Fruit fly (Drosophila melanogaster): ENCODE data around the gene jub.

jub gene

DNA sequence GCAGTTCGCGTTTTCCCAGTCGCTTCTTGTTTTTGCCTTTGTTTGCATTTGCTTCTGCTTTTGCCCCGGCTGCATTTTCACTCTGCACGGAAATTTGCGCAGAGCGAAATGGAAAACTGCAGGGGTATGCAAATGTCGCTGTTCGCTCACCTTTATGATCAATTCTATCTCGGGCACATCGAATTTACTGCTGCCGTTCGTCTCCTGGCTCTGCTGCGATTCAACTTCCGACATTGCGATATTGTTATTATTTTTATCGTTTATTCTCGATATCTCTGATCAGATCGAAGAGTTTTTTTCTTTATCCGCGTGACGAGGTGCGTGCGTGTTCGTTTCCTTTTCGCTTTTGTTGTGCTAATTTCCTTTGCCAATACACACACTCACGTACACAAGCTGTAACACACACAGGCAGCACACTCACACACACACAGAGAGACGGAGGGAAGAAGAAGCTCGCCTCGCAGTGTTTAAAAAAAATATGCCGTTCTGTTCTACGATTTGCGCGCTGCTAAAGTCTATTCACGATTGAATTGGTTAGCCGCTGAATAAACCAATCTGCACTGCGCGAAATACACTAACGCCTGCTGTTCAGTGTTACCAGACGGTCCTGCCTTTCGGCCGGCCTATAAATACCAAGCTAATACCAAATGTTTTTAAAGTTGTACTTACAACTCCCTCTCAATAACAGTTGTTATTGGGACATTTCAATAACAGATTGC lies 8.2 kb downstream of the jub start, which contains the start of gene Clic (continued):
- TF ChIP-seq CG10267 (tag; optimal IDR thresholded peaks at IDR 0.05), result peak; percentile 12
- TF ChIP-seq az2 (GFP tag; optimal IDR thresholded peaks at IDR 0.05), result no peak
- peak; percentile 62; the same call in 1 of the 2 replicates for TF ChIP-seq CG42726 (GFP tag; IDR thresholded peaks at IDR 0.05; ENCODE audit: partially characterized antibody)
- TF ChIP-seq Hr51 (GFP tag; optimal IDR thresholded peaks at IDR 0.05), result no peak
- no peak for TF ChIP-seq pros (GFP tag; optimal IDR thresholded peaks at IDR 0.05)
- peak; percentile 19 for TF ChIP-seq CG30020 (tag; optimal IDR thresholded peaks at IDR 0.05)
- TF ChIP-seq HmgZ (tag; optimal IDR thresholded peaks at IDR 0.05), result peak; percentile 40
- no peak for TF ChIP-seq cad (GFP tag; optimal IDR thresholded peaks at IDR 0.05)
- peak; percentile 37 for TF ChIP-seq HmgD (GFP tag; optimal IDR thresholded peaks at IDR 0.05)
- TF ChIP-seq CG7271 (tag; optimal IDR thresholded peaks at IDR 0.05), result no peak
- TF ChIP-seq CG9876 (GFP tag; optimal IDR thresholded peaks at IDR 0.05), result peak; percentile 10
- TF ChIP-seq HLH3B (GFP tag; IDR thresholded peaks at IDR 0.05), result peak; percentile 15; the same call in 1 of the 2 replicates
- peak; percentile 6; the same call in 1 of the 3 replicates for TF ChIP-seq C15 (GFP tag; IDR thresholded peaks at IDR 0.05)
- 0 out of 3 replicates have a peak, but pooled peaks have one; percentile 10 for TF ChIP-seq CG7963 (GFP tag; IDR thresholded peaks at IDR 0.05; ENCODE audit: partially characterized antibody)
- TF ChIP-seq row (GFP tag; IDR thresholded peaks at IDR 0.05), result peak; percentile 22; the same call in 2 of the 3 replicates
- peak; percentile 35 for TF ChIP-seq NC2β (GFP tag; optimal IDR thresholded peaks at IDR 0.05)
- TF ChIP-seq pho (GFP tag; optimal IDR thresholded peaks at IDR 0.05), result no peak
- TF ChIP-seq Sry-δ (GFP tag; optimal IDR thresholded peaks at IDR 0.05), result peak; percentile 13
- TF ChIP-seq cg (GFP tag; optimal IDR thresholded peaks at IDR 0.05), result peak; percentile 84
- TF ChIP-seq CG3281 (GFP tag; optimal IDR thresholded peaks at IDR 0.05), result peak; percentile 7
- TF ChIP-seq so (GFP tag; IDR thresholded peaks at IDR 0.05), result 0 out of 3 replicates have a peak, but pooled peaks have one; percentile 8
- peak; percentile 15; the same call in 1 of the 2 replicates for TF ChIP-seq tna (GFP tag; IDR thresholded peaks at IDR 0.05; ENCODE audit: partially characterized antibody)
- TF ChIP-seq rib (GFP tag; IDR thresholded peaks at IDR 0.05), result peak; percentile 55
- TF ChIP-seq CG12299 (tag; optimal IDR thresholded peaks at IDR 0.05), result peak; percentile 14
- TF ChIP-seq CG6813 (GFP tag; optimal IDR thresholded peaks at IDR 0.05), result peak; percentile 20
- TF ChIP-seq CG1647 (GFP tag; optimal IDR thresholded peaks at IDR 0.05), result no peak
- TF ChIP-seq Scr (GFP tag; IDR thresholded peaks at IDR 0.05; ENCODE audit: partially characterized antibody), result peak; percentile 15; the same call in 1 of the 2 replicates
- no peak for TF ChIP-seq Usf (GFP tag; optimal IDR thresholded peaks at IDR 0.05)
- peak; percentile 8 for TF ChIP-seq Fer1 (GFP tag; optimal IDR thresholded peaks at IDR 0.05)
- no peak for TF ChIP-seq pum (GFP tag; optimal IDR thresholded peaks at IDR 0.05)
- peak; percentile 40 for TF ChIP-seq stwl (tag; optimal IDR thresholded peaks at IDR 0.05)
- peak; percentile 4 for TF ChIP-seq Deaf1 (tag; optimal IDR thresholded peaks at IDR 0.05)
- TF ChIP-seq Dref (GFP tag; IDR thresholded peaks at IDR 0.05), result peak; percentile 36
- TF ChIP-seq CG2116 (GFP tag; optimal IDR thresholded peaks at IDR 0.05), result peak; percentile 19
- TF ChIP-seq ato (GFP tag; IDR thresholded peaks at IDR 0.05; ENCODE audit: partially characterized antibody), result peak; percentile 35; the same call in 1 of the 2 replicates
- peak; percentile 38 for TF ChIP-seq sqz (GFP tag; optimal IDR thresholded peaks at IDR 0.05)
- TF ChIP-seq caup (GFP tag; optimal IDR thresholded peaks at IDR 0.05; ENCODE audit: severe bottlenecking), result peak; percentile 66
- peak; percentile 85 for TF ChIP-seq Med (GFP tag)
- no peak for TF ChIP-seq CG7372 (GFP tag; IDR thresholded peaks at IDR 0.05)
- peak; percentile 30 for TF ChIP-seq CG8924 (tag; optimal IDR thresholded peaks at IDR 0.05)
- no peak for TF ChIP-seq lab (GFP tag; optimal IDR thresholded peaks at IDR 0.05)
- TF ChIP-seq CG5180 (GFP tag; optimal IDR thresholded peaks at IDR 0.05), result no peak
- TF ChIP-seq CG10543 (GFP tag; optimal IDR thresholded peaks at IDR 0.05), result peak; percentile 50
- peak in 1 of 2 experiments; percentile 12 for TF ChIP-seq insv (GFP tag; optimal IDR thresholded peaks at IDR 0.05)
- peak; percentile 21 for TF ChIP-seq wek (GFP tag; optimal IDR thresholded peaks at IDR 0.05)
- 0 out of 2 replicates have a peak, but pooled peaks have one; percentile 14 for TF ChIP-seq CG4360 (GFP tag; IDR thresholded peaks at IDR 0.05)
- 0 out of 3 replicates have a peak, but pooled peaks have one; percentile 41 for TF ChIP-seq CG11456 (GFP tag; IDR thresholded peaks at IDR 0.05)

Data from whole organism, embryonic.